Fruit fly (Drosophila melanogaster) whole organism, embryonic: ENCODE measurements around the gene BNIP3.

Experiments
- Ada2b ChIP-seq: fragments of 200-800 bp; sonication (Bioruptor generic); IDR thresholded peaks from 2 replicates; pipeline ENCODE4 v1.3.6; 2022; ENCODE audit warnings: missing biosample characterization, missing genetic modification characterization
- Blimp-1 ChIP-seq: fragments of 200-800 bp; sonication (Bioruptor generic); optimal IDR thresholded peaks from 3 replicates; lab custom pipeline; 2018; ENCODE audit warnings: missing biosample characterization, missing genetic modification characterization, mild to moderate bottlenecking, moderate library complexity, missing genetic modification reagents
- CG10321 ChIP-seq: fragments of 200-800 bp; sonication (Bioruptor generic); IDR thresholded peaks from 2 replicates; pipeline ENCODE4 v1.3.6; 2022; ENCODE audit warnings: missing biosample characterization, missing genetic modification characterization
- CG10431 ChIP-seq: fragments of 200-800 bp; sonication (Bioruptor generic); optimal IDR thresholded peaks from 3 replicates; lab custom pipeline; 2018; ENCODE audit warnings: missing biosample characterization, mild to moderate bottlenecking, missing genetic modification characterization
- CG10543 ChIP-seq: fragments of 200-800 bp; sonication (Bioruptor generic); optimal IDR thresholded peaks from 3 replicates; lab custom pipeline; 2017; ENCODE audit warnings: missing biosample characterization, mild to moderate bottlenecking, missing genetic modification characterization, moderate library complexity
- CG11247 ChIP-seq: fragments of 200-800 bp; sonication (Bioruptor generic); IDR thresholded peaks from 2 replicates; pipeline ENCODE4 v1.3.6; 2022; ENCODE audit warnings: missing biosample characterization, missing genetic modification characterization
- CG11398 ChIP-seq: fragments of 200-800 bp; sonication (Bioruptor generic); optimal IDR thresholded peaks from 2 replicates; lab custom pipeline; 2016; ENCODE audit warnings: missing biosample characterization, missing genetic modification characterization
- CG11695 ChIP-seq: fragments of 200-800 bp; sonication (Bioruptor generic); IDR thresholded peaks from 3 replicates; pipeline ENCODE4 v1.3.6; 2022; ENCODE audit warnings: missing biosample characterization, missing genetic modification characterization
- CG13287 ChIP-seq: fragments of 200-800 bp; sonication (Bioruptor generic); IDR thresholded peaks from 2 replicates; pipeline ENCODE4 v1.3.6; 2022; ENCODE audit warnings: missing biosample characterization, missing genetic modification characterization; ENCODE audit not compliant: partially characterized antibody
- CG14710 ChIP-seq: fragments of 200-800 bp; sonication (Bioruptor generic); optimal IDR thresholded peaks from 3 replicates; lab custom pipeline; 2019; ENCODE audit warnings: missing biosample characterization, mild to moderate bottlenecking, missing genetic modification characterization, moderate library complexity
- CG18599 ChIP-seq: fragments of 200-800 bp; sonication (Bioruptor generic); optimal IDR thresholded peaks from 3 replicates; lab custom pipeline; 2017; ENCODE audit warnings: missing biosample characterization, missing genetic modification characterization, mild to moderate bottlenecking, moderate library complexity, missing genetic modification reagents
- CG30020 ChIP-seq: fragments of 200-800 bp; optimal IDR thresholded peaks from 2 replicates; lab custom pipeline; 2019; ENCODE audit warnings: missing biosample characterization, mild to moderate bottlenecking, missing genetic modification characterization, moderate library complexity
- CG32532 ChIP-seq: fragments of 200-800 bp; sonication (Bioruptor generic); IDR thresholded peaks from 2 replicates; pipeline ENCODE4 v1.3.6; 2022; ENCODE audit warnings: missing biosample characterization, missing genetic modification characterization
- CG3847 ChIP-seq: fragments of 200-800 bp; sonication (Bioruptor generic); IDR thresholded peaks from 2 replicates; pipeline ENCODE4 v1.3.6; 2022; ENCODE audit warnings: missing biosample characterization, missing genetic modification characterization
- CG6175 ChIP-seq: fragments of 200-800 bp; sonication (Bioruptor generic); IDR thresholded peaks from 3 replicates; pipeline ENCODE4 v1.3.6; 2022; ENCODE audit warnings: missing biosample characterization, missing genetic modification characterization
- CG6272 ChIP-seq: fragments of 200-800 bp; sonication (Bioruptor generic); IDR thresholded peaks from 2 replicates; pipeline ENCODE4 v1.3.6; 2022; ENCODE audit warnings: missing biosample characterization, missing genetic modification characterization
- CG8924 ChIP-seq: fragments of 200-800 bp; optimal IDR thresholded peaks from 3 replicates; lab custom pipeline; 2019; ENCODE audit warnings: missing biosample characterization, mild to moderate bottlenecking, missing genetic modification characterization, moderate library complexity
- CG8944 ChIP-seq: fragments of 200-800 bp; sonication (Bioruptor generic); optimal IDR thresholded peaks from 3 replicates; lab custom pipeline; 2016; ENCODE audit warnings: missing biosample characterization, missing genetic modification characterization
- CrebB ChIP-seq: fragments of 200-800 bp; sonication (Bioruptor generic); optimal IDR thresholded peaks from 3 replicates; lab custom pipeline; 2018; ENCODE audit warnings: missing biosample characterization, mild to moderate bottlenecking, missing genetic modification characterization
- Dll ChIP-seq: fragments of 200-800 bp; sonication (Bioruptor generic); IDR thresholded peaks from 4 replicates; pipeline ENCODE4 v1.3.6; 2022; ENCODE audit warnings: missing biosample characterization, missing genetic modification characterization; ENCODE audit not compliant: partially characterized antibody
- Elba2 ChIP-seq: fragments of 200-800 bp; sonication (Bioruptor generic); optimal IDR thresholded peaks from 3 replicates; lab custom pipeline; 2016; ENCODE audit warnings: missing biosample characterization, missing genetic modification characterization
- Hr51 ChIP-seq, 2 experiments: fragments of 200-800 bp; sonication (Bioruptor generic); optimal IDR thresholded peaks; 2 replicates in 1 of 2; 3 replicates in 1 of 2; lab custom pipeline; 2016 to 2018; ENCODE audit warnings: missing biosample characterization in 2 of 2, missing genetic modification characterization in 2 of 2, mild to moderate bottlenecking in 1 of 2, moderate library complexity in 1 of 2
- Jarid2 ChIP-seq: fragments of 200-800 bp; sonication (Bioruptor generic); optimal IDR thresholded peaks from 3 replicates; lab custom pipeline; 2017; ENCODE audit warnings: mild to moderate bottlenecking, missing biosample characterization, missing genetic modification reagents, missing genetic modification characterization
- Lhr ChIP-seq: fragments of 200-800 bp; sonication (Bioruptor generic); optimal IDR thresholded peaks from 3 replicates; lab custom pipeline; 2017; ENCODE audit warnings: mild to moderate bottlenecking, missing biosample characterization, missing genetic modification reagents, missing genetic modification characterization
- Max ChIP-seq: fragments of 200-800 bp; sonication (Bioruptor generic); optimal IDR thresholded peaks from 2 replicates; lab custom pipeline; 2016; ENCODE audit warnings: missing biosample characterization, mild to moderate bottlenecking, missing genetic modification characterization
- Myb ChIP-seq: fragments of 200-800 bp; sonication (Bioruptor generic); optimal IDR thresholded peaks from 2 replicates; lab custom pipeline; 2016; ENCODE audit warnings: missing biosample characterization, missing genetic modification characterization
- NfI ChIP-seq: fragments of 200-800 bp; sonication (Bioruptor generic); optimal IDR thresholded peaks from 3 replicates; lab custom pipeline; 2018; ENCODE audit warnings: missing biosample characterization, mild to moderate bottlenecking, missing genetic modification characterization, moderate library complexity
- Pdp1 ChIP-seq, 2 experiments: fragments of 200-800 bp; sonication (Bioruptor generic); optimal IDR thresholded peaks; 3 replicates each; lab custom pipeline; 2016; ENCODE audit warnings: missing biosample characterization in 2 of 2, missing genetic modification characterization in 2 of 2, mild to moderate bottlenecking in 1 of 2, moderate library complexity in 1 of 2
- Xbp1 ChIP-seq: fragments of 200-800 bp; sonication (Bioruptor generic); optimal IDR thresholded peaks from 3 replicates; lab custom pipeline; 2016; ENCODE audit warnings: missing biosample characterization, mild to moderate bottlenecking, missing genetic modification characterization
- YL-1 ChIP-seq: fragments of 200-800 bp; sonication (Bioruptor generic); optimal IDR thresholded peaks from 3 replicates; lab custom pipeline; 2017; ENCODE audit warnings: missing biosample characterization, mild to moderate bottlenecking, missing genetic modification characterization
- ab ChIP-seq: fragments of 200-800 bp; sonication (Bioruptor generic); optimal IDR thresholded peaks from 2 replicates; lab custom pipeline; 2016; ENCODE audit warnings: missing biosample characterization, missing genetic modification characterization
- ci ChIP-seq: fragments of 200-800 bp; sonication (Bioruptor generic); IDR thresholded peaks from 3 replicates; pipeline ENCODE4 v1.3.6; 2022; ENCODE audit warnings: missing biosample characterization, missing genetic modification characterization
- dmrt11E ChIP-seq: fragments of 200-800 bp; sonication (Bioruptor generic); optimal IDR thresholded peaks from 3 replicates; lab custom pipeline; 2018; ENCODE audit warnings: missing biosample characterization, mild to moderate bottlenecking, missing genetic modification characterization, moderate library complexity
- exex ChIP-seq: fragments of 200-800 bp; sonication (Bioruptor generic); optimal IDR thresholded peaks from 4 replicates; lab custom pipeline; 2018; ENCODE audit warnings: missing biosample characterization, mild to moderate bottlenecking, missing genetic modification characterization, moderate library complexity
- hbn ChIP-seq: fragments of 200-800 bp; sonication (Bioruptor generic); IDR thresholded peaks from 2 replicates; pipeline ENCODE4 v1.3.6; 2022; ENCODE audit warnings: missing biosample characterization, missing genetic modification characterization; ENCODE audit not compliant: partially characterized antibody
- hth ChIP-seq: fragments of >200 bp; optimal IDR thresholded peaks from 2 replicates; lab custom pipeline; 2017; ENCODE audit warnings: inconsistent platforms
- lola ChIP-seq, 3 experiments: fragments of >200 bp in 2 of 3; fragments of 200-800 bp in 1 of 3; sonication (Bioruptor generic) in 1 of 3; optimal IDR thresholded peaks; 2 replicates each; lab custom pipeline; 2017 to 2019; ENCODE audit warnings: missing biosample characterization in 3 of 3, missing genetic modification characterization in 3 of 3, mild to moderate bottlenecking in 1 of 3, moderate library complexity in 1 of 3
- mld ChIP-seq: fragments of 200-800 bp; sonication (Bioruptor generic); IDR thresholded peaks from 3 replicates; pipeline ENCODE4 v1.3.6; 2022; ENCODE audit warnings: missing biosample characterization, missing genetic modification characterization; ENCODE audit not compliant: partially characterized antibody
- nom ChIP-seq: fragments of 200-800 bp; sonication (Bioruptor generic); optimal IDR thresholded peaks from 2 replicates; lab custom pipeline; 2017; ENCODE audit warnings: missing biosample characterization, missing genetic modification characterization, mild to moderate bottlenecking, moderate library complexity, missing genetic modification reagents
- ro ChIP-seq: fragments of 200-800 bp; sonication (Bioruptor generic); IDR thresholded peaks from 2 replicates; pipeline ENCODE4 v1.3.6; 2022; ENCODE audit warnings: missing biosample characterization, missing genetic modification characterization
- sob ChIP-seq: fragments of 200-800 bp; sonication (Bioruptor generic); IDR thresholded peaks from 2 replicates; pipeline ENCODE4 v1.3.6; 2022; ENCODE audit warnings: missing biosample characterization, missing genetic modification characterization
- ssp ChIP-seq: fragments of 200-800 bp; sonication (Bioruptor generic); IDR thresholded peaks from 2 replicates; pipeline ENCODE4 v1.3.6; 2022; ENCODE audit warnings: missing biosample characterization, missing genetic modification characterization
- tin ChIP-seq: fragments of 200-800 bp; sonication (Bioruptor generic); optimal IDR thresholded peaks from 3 replicates; lab custom pipeline; 2016; ENCODE audit warnings: missing biosample characterization, missing genetic modification characterization
- tio ChIP-seq: fragments of 200-800 bp; sonication (Bioruptor generic); optimal IDR thresholded peaks from 2 replicates; lab custom pipeline; 2017; ENCODE audit warnings: missing biosample characterization, missing genetic modification characterization, inconsistent platforms
- twi ChIP-seq: fragments of 200-800 bp; optimal IDR thresholded peaks from 2 replicates; lab custom pipeline; 2019; ENCODE audit warnings: missing biosample characterization, mild to moderate bottlenecking, missing genetic modification characterization, moderate library complexity
- unc-4 ChIP-seq: fragments of 200-800 bp; sonication (Bioruptor generic); IDR thresholded peaks from 2 replicates; pipeline ENCODE4 v1.3.6; 2022; ENCODE audit warnings: missing biosample characterization, missing genetic modification characterization; ENCODE audit not compliant: partially characterized antibody
- vnd ChIP-seq: fragments of 200-800 bp; sonication (Bioruptor generic); IDR thresholded peaks from 3 replicates; pipeline ENCODE4 v1.3.6; 2022; ENCODE audit warnings: missing biosample characterization, missing genetic modification characterization; ENCODE audit not compliant: partially characterized antibody
- zfh2 ChIP-seq: fragments of 200-800 bp; sonication (Bioruptor generic); optimal IDR thresholded peaks from 2 replicates; lab custom pipeline; 2016; ENCODE audit warnings: missing biosample characterization, missing genetic modification characterization

BNIP3 gene

dm6 chr3L:20516519-20517178 lies 2.5 kb downstream of the BNIP3 start:
- no peak for TF ChIP-seq NfI (GFP tag; lab: Kevin White, UChicago)
- no peak for TF ChIP-seq CG6272 (GFP tag; lab: Robert Waterston, UW)
- no peak for TF ChIP-seq CG3847 (GFP tag; lab: Robert Waterston, UW)
- peak; percentile 73; the same call in 2 of the 3 replicates for TF ChIP-seq ci (GFP tag; lab: Robert Waterston, UW)
- TF ChIP-seq nom (GFP tag; lab: Kevin White, UChicago) = no peak
- no peak for TF ChIP-seq Elba2 (GFP tag; lab: Kevin White, UChicago)
- peak; percentile 8; the same call in 1 of the 2 replicates for TF ChIP-seq CG13287
- no peak for TF ChIP-seq CG11398 (GFP tag; lab: Kevin White, UChicago)
- no peak for TF ChIP-seq vnd (GFP tag; lab: Robert Waterston, UW)
- no peak for TF ChIP-seq CG8944
- peak; percentile 61 for TF ChIP-seq CG8924 (tag; lab: Kevin White, UChicago)
- TF ChIP-seq dmrt11E (tag; lab: Kevin White, UChicago) = peak; percentile 51
- no peak for TF ChIP-seq ro
- TF ChIP-seq mld (GFP tag; lab: Robert Waterston, UW) = no peak
- TF ChIP-seq CG18599 (GFP tag; lab: Kevin White, UChicago) = peak; percentile 55
- TF ChIP-seq Hr51 (GFP tag; optimal IDR thresholded peaks at IDR 0.05; lab: Kevin White, UChicago) = peak in 1 of 2 experiments; percentile 71
- no peak for TF ChIP-seq unc-4 (GFP tag; lab: Robert Waterston, UW)
- peak in 1 of 3 experiments; percentile 46 for TF ChIP-seq lola (GFP tag; optimal IDR thresholded peaks at IDR 0.05; lab: Kevin White, UChicago)
- no peak for TF ChIP-seq Max (GFP tag; lab: Kevin White, UChicago)
- no peak for TF ChIP-seq CG6175 (GFP tag; lab: Robert Waterston, UW)
- TF ChIP-seq Dll (GFP tag; lab: Robert Waterston, UW) = no peak
- TF ChIP-seq CG32532 (GFP tag; lab: Robert Waterston, UW) = no peak; the same call in 1 of the 2 replicates
- TF ChIP-seq hth (lab: Kevin White, UChicago) = no peak
- TF ChIP-seq Pdp1 (GFP tag; optimal IDR thresholded peaks at IDR 0.05; lab: Kevin White, UChicago) = peak in 1 of 2 experiments; percentile 14
- 0 out of 2 replicates have a peak, but pooled peaks have one; percentile 10 for TF ChIP-seq CG10321 (GFP tag; lab: Robert Waterston, UW)
- no peak for TF ChIP-seq CG11695 (GFP tag; lab: Robert Waterston, UW)
- no peak for TF ChIP-seq CG11247 (GFP tag; lab: Robert Waterston, UW)
- no peak for TF ChIP-seq sob (GFP tag; lab: Robert Waterston, UW)
- peak; percentile 10 for TF ChIP-seq CG30020
- TF ChIP-seq tio (GFP tag; lab: Kevin White, UChicago) = peak; percentile 4
- TF ChIP-seq tin = peak; percentile 6
- TF ChIP-seq Blimp-1 (GFP tag; lab: Kevin White, UChicago) = peak; percentile 52
- peak; percentile 61 for TF ChIP-seq CG10543 (GFP tag; lab: Kevin White, UChicago)
- no peak for TF ChIP-seq zfh2 (GFP tag; lab: Kevin White, UChicago)
- peak; percentile 27 for TF ChIP-seq YL-1 (GFP tag; lab: Kevin White, UChicago)
- peak; percentile 83 for TF ChIP-seq twi (tag; lab: Kevin White, UChicago)
- no peak for TF ChIP-seq Lhr (GFP tag; lab: Kevin White, UChicago)
- no peak for TF ChIP-seq CG10431 (GFP tag; lab: Kevin White, UChicago)
- TF ChIP-seq ssp (GFP tag; lab: Robert Waterston, UW) = no peak
- peak; percentile 38 for TF ChIP-seq Xbp1 (GFP tag; lab: Kevin White, UChicago)
- no peak for TF ChIP-seq Jarid2 (GFP tag; lab: Kevin White, UChicago)
- TF ChIP-seq hbn (GFP tag; lab: Robert Waterston, UW) = no peak
- TF ChIP-seq Ada2b (GFP tag; lab: Robert Waterston, UW) = no peak
- TF ChIP-seq CG14710 (tag; lab: Kevin White, UChicago) = peak; percentile 41
- peak; percentile 29 for TF ChIP-seq exex (tag; lab: Kevin White, UChicago)
- peak; percentile 36 for TF ChIP-seq CrebB (tag; lab: Kevin White, UChicago)
- TF ChIP-seq ab = no peak
- TF ChIP-seq Myb (GFP tag; lab: Kevin White, UChicago) = no peak
